Fruit fly (Drosophila melanogaster) ovary, adult (tissue): ENCODE results near the gene CG11382.

Experiments used
- CG17801 ChIP-seq: fragments of 200-800 bp; optimal IDR thresholded peaks from 2 replicates; lab custom pipeline; 2019; ENCODE audit warnings: missing biosample characterization, mild to moderate bottlenecking, missing genetic modification characterization, moderate library complexity; ENCODE audit not compliant: partially characterized antibody

Gene CG11382

DNA sequence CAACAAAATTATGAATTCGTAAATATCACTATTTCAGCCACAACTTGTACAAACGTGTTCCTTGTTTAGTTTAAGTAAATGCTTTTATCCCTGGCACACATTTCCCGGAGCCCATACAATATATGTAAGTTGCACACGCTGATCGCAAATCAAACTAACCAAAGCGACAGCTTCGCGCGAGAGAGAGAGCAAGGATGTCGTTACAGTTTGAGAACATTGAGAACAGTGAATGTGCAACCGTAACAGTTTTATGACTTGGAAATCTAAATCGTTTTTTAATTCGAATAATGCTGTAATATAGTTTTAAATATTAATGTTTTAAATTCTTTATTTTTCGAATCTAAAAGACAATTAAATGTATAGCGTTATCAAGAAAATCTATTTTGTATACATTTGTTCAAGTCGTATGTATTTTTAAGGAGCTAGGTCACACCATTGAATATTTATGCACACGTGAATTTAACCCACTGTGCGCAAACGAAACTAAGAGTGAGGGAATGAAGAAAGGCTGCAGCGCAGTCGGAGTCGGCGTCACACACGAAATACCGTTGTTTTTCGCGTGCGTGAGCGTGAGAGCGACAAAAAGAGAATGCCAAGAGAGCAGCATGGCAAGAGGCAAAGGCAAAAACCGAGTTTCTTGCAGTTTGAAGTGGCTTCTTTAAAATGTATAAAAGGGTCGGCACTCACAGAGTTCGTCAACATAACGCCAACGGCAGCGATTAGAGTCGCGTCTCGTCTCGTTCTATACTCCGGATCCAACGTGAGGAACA, at the start of gene CG11382:
TSS of gene CG11382 (plus strand) at position 720 of the 770 bp plus-strand sequence.
- no peak for TF ChIP-seq CG17801 (GFP tag; lab: Kevin White, UChicago)

DNA sequence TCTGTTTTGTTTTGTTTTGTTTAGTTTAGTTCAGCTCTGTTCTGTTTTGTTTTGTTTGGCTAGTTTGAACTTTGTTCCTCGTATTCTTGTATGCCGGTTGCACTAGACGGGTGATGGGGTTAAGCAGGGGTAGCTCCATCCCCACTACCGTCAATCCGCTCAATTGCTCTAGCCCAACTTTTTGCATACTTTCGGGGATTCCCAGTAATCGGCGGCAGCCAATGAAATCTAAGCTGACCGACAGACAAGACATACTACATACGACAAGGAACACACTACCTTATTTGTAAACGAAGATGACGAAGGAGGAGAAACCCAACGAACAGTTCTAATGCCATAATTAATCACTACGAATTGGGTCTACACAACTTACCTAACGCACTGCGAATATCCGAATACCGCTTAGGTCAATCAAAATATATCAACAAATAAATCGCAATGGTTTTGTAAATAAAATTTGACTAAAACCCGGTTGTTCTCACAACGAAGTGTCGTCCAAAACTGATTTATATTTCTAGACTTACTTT, 47.8 kb upstream of the CG11382 start, which contains the start of gene eIF4E7:
TSS of gene eIF4E7 (minus strand) at position 477 of the 527 bp plus-strand sequence.
- no peak for TF ChIP-seq CG17801 (GFP tag; lab: Kevin White, UChicago)

DNA sequence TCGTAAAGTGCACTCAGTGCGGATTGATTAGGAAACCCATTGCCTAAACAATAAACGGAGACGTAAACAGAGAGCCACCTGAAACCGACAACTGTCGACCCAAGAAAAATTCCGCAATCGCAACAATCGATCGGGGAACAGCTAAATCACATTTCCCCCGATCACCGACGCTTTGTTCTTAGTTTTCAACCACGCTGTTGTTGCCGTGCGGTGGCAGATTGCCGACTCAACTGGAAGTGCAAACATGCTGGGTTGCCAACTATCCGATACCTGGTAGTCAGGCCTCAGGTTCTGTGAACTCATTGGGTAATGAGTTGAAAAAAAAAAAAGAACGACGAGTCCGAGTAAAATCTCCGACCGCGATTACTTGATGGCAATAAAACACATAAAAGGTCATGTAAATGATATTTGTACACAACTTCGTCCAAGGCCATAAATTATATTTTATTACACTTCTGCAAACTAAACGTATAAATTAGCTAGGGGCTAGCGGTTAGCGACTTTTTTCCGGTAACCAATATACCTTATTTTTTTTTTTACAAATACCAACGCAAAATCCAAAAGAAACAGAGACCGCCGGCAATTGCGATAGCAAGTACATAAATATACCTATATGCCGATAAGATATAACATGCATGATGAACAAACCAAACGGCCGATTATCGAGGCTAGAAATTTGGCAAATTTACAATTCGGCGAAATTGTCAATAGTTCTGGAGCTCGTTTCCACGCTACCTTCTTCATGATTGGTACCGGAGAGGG, 39.5 kb upstream of the CG11382 start, which contains the start of gene CG11378:
TSS of gene CG11378 (plus strand) at position 712 of the 762 bp plus-strand sequence.
- no peak for TF ChIP-seq CG17801 (GFP tag; lab: Kevin White, UChicago)

DNA sequence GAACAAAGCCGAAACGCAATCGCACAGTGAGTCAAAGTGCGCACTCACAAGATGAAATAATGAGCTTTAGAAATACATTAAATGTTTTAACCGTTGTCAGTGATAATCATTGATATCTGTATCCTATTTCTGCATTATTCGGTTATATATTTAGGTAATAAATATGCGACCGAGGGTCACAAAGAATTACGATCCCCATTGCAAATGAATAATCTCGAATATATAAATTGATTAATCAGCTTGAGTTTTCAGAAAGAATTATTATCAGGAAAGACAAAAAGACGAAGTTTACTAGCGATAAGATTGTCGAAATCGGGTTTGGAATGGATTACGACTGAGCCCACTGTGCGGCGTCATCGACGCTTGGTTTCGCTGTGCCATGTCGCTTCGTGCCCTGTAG, 38.8 kb upstream of the CG11382 start:
- peak; percentile 89 for TF ChIP-seq CG17801 (GFP tag; lab: Kevin White, UChicago)

DNA sequence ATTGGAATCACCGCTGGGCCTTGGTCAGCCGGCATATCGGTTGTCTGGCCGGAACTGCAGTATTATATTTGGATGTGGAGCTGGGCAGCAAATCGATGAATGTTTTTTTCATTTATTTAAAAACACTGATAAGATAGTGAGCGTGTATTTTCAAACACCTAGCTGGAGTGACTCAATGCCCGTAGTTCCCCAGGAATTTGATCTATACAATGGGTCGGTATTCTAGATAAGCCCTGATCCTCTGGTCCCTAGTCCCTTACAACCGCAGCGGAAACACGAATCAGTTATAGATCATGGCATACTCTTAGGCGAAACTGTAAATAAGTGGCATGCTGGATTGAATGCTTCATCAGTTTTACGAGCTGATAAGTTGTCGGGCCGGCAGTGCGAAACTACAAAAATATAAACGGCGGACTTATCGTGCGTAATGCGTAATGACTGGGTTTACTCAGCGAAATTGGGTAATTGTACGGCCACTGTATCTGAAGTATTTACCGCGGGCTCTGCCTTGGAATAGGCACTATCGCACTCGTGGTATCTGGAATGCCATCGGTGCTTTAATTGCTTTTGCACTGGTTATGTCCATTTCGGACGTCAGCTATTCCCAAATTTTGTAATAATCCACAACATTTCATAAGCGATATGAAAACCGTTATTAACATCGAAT, 36.9 kb upstream of the CG11382 start:
- TF ChIP-seq CG17801 (GFP tag; lab: Kevin White, UChicago) = no peak

DNA sequence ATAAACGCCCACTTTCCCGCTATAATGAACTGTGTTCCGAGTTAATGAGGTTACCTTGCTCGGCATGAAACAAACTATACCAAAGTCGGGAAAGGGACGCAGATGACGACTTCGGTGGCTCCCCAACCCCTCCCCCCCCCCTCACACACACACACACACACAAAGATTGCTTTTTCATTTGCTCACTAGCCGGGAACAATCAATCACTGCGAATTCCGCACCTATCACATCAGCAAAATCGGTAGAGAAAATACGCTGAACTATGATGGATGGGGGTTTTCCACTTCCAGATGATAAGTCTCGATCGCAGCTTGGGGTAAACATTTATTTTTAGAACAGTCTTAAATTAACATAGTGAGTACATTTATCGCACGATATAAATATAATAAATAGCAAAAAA, 36.2 kb upstream of the CG11382 start:
- TF ChIP-seq CG17801 (GFP tag; lab: Kevin White, UChicago) = no peak

DNA sequence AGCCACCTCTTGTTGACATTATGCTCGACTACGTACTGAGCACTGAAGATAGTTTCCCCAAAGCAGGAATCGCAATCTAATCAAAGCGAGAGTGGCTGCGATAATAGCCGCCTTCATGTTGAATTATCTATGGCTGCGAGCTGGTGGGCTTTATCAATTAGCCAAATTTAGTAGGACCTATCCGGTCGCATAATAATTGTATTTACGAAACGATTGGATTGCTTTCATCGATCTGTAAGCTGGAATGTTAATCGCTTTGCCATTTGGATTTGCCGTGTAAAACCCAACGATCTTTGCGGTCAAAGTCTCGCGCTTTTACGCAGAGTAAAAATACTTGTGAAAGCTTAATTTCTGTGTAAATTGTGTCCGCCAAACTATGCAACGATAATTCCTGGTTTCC, 33.8 kb upstream of the CG11382 start, which contains the start of gene CG11384:
TSS of gene CG11384 (minus strand) at position 43 of the 400 bp plus-strand sequence.
- no peak for TF ChIP-seq CG17801 (GFP tag; lab: Kevin White, UChicago)

DNA sequence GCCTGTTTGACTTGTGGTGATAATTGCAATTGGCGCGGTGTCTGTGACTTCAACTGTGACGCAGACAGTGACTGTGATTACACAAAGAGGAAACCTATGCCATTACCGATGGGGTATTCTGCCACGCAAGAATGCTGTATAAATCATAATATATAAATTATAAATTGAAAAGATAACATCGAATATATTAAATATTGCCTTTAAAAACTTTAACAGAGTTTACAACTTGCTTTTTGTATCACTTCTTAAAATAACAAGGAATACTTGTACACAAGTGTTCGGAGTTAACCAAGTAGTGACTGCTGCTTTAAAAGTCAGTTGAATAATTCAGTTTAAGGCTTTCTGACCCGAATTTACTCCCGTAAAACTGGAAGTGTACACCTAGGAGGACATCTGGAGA, 29.9 kb upstream of the CG11382 start, which contains the start of gene CG11379:
TSS of gene CG11379 (plus strand) at position 301 of the 400 bp plus-strand sequence.
- no peak for TF ChIP-seq CG17801 (GFP tag; lab: Kevin White, UChicago)

DNA sequence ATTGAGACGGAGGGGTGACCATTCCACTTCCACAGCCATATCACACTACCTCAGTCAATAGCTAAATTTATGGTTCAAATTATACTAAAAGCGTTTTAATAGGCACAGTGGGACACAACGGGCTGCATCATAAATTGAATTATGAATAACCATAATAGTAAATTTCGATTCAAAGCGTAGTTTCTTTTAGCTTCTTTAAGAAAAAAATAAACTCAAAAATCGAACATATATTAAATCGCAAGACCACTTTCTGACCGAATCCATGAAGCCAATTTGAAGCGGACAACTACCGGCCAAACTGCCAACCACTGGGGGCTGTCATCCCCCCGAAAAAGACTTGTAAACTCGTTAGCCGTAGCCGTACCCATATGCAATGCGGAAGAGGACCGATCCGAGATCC, 28.9 kb upstream of the CG11382 start:
- no peak for TF ChIP-seq CG17801 (GFP tag; lab: Kevin White, UChicago)

DNA sequence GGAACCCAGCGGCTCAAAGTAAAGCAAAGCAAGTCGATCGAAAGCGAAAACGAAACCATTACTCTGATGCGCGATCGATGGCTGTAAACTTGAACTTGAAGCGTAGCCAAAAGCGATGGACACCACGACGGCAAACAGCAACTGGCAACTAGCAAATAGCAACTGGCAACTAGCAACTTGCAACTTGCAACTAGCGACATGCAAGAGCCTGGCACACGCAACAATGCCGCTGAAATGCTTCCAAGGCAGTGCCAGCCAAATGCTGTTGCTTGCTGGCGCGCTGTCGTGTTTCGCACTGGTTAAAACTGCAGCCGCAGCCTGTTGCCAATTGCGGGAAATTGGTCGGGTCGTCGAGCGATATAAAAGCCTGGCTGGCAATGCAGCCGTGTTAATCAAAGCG, 28.4 kb upstream of the CG11382 start, which contains the start of gene CG14627:
TSS of gene CG14627 (plus strand) at position 301 of the 400 bp plus-strand sequence.
- TF ChIP-seq CG17801 (GFP tag; lab: Kevin White, UChicago) = no peak

DNA sequence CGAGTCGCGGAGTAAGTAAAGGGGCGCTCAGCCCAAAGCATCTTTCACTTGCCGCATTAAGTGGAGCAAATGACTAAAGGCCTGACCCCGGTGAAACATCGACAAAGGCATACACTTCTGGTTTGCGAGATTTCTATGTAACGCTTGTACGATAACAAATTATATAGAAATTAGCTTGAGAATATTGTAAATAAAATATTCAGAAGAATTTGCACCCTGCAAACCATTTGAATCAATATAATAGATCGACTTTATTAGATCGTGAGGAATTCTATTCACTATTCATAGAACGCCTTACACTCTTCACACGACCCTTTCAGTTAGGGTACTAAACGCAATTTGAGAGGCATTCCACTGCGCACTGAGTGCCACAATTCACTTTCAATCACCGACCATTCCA, 26.0 kb upstream of the CG11382 start:
- TF ChIP-seq CG17801 (GFP tag; lab: Kevin White, UChicago) = no peak

DNA sequence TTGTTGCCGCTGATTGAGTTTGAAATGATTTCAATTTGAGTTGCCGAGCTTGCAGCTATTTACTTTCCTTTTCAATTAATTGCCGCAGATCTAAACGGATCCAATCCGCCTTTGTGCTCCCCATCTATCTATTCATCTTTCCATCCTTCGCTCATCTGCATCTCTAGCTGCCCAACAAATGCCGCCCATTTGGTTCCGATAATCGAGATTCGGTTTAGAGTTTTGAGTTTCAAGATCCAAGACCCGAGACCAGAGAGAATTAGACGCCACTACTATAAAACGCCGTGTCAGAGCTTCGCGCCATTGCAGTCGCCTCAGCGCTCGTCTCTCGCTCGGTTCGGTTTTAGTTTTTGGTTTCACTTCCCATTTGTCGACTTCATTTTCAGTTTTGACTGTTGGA, 25.3 kb upstream of the CG11382 start, which contains the start of gene CG14626:
TSS of gene CG14626 (plus strand) at position 301 of the 400 bp plus-strand sequence.
- no peak for TF ChIP-seq CG17801 (GFP tag; lab: Kevin White, UChicago)

DNA sequence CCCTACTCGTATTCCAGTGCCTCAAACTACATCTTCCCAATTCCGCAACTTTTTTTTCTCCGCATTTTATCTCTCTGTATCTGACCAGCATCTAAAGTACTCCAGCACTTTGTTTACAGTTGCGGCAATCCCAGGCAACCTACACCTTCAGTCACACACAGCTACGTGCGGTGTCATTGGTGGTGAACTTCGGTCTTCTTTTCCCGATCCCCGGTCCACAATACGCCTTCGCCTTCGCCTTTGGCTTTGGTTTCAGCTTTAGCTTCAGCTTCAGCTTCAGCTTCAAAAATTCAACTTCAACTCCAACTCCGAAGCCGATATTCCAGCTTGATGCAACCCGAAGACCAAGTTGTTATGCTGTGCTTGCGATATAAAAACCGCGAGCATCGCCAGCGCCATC, 18.8 kb upstream of the CG11382 start, which contains the start of gene CG11380:
TSS of gene CG11380 (plus strand) at position 301 of the 400 bp plus-strand sequence.
- no peak for TF ChIP-seq CG17801 (GFP tag; lab: Kevin White, UChicago)

DNA sequence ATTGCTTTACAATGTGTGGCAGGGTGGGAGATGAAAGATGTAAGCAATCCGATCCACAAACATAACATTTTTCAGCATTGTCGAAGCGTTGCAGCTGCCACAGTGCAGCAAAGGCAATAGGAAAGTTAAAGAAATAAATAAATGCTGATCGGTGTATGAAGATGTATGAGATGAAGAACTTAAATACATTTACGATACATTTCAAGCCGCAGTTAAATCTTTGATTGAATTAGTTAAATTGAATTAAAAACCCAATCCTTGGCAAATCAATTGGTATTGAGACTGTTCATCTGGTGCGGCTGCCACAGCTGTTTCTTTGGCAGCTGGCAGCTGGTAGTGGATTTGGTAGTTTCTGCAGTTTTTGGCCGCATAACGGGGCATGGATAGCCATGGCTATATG, 11.9 kb upstream of the CG11382 start:
- no peak for TF ChIP-seq CG17801 (GFP tag; lab: Kevin White, UChicago)
